In genomic region chrV:9978425-9978824, ce11 we compare ENCODE assay signal across 8 worm cellular contexts.
TF ChIP-seq lines count a peak whose summit lies in the region.

No protein-coding gene starts in this region.

TF ChIP-seq in whole organism, L1 larva, 84 proteins besides CTCF, POLR2A, EP300 and RAD21 (continues in another document):
- peak; percentile 26 for TF ChIP-seq mep-1 (tag; optimal IDR thresholded peaks at IDR 0.05; lab: Kevin White, UChicago)
- TF ChIP-seq sptf-1 (tag; optimal IDR thresholded peaks at IDR 0.05; lab: Kevin White, UChicago) = no peak
- no peak for TF ChIP-seq unc-62 (GFP tag; optimal IDR thresholded peaks at IDR 0.05; lab: Kevin White, UChicago)
- no peak for TF ChIP-seq ceh-63 (GFP tag; optimal IDR thresholded peaks at IDR 0.05; lab: Kevin White, UChicago)
- peak in 1 of 2 experiments; percentile 9 for TF ChIP-seq lsy-2 (tag; optimal IDR thresholded peaks at IDR 0.05; lab: Kevin White, UChicago)
- no peak for TF ChIP-seq efl-1 (optimal IDR thresholded peaks at IDR 0.05; lab: Kevin White, UChicago)
- TF ChIP-seq efl-1 (GFP tag; optimal IDR thresholded peaks at IDR 0.05 in 1 of 2; lab: Kevin White, UChicago) = no peak
- TF ChIP-seq nhr-71 (tag; optimal IDR thresholded peaks at IDR 0.05; lab: Kevin White, UChicago) = peak; percentile 19
- TF ChIP-seq fos-1 (tag; optimal IDR thresholded peaks at IDR 0.05; lab: Kevin White, UChicago) = no peak
- TF ChIP-seq sup-37 (GFP tag; optimal IDR thresholded peaks at IDR 0.05; lab: Kevin White, UChicago) = no peak
- TF ChIP-seq fkh-8 (tag; optimal IDR thresholded peaks at IDR 0.05; lab: Kevin White, UChicago) = peak; percentile 50
- no peak for TF ChIP-seq tlp-1 (tag; optimal IDR thresholded peaks at IDR 0.05; lab: Kevin White, UChicago)

TF ChIP-seq in whole organism, L2 larva, 48 proteins besides CTCF, POLR2A, EP300 and RAD21 (continues in another document):
- peak; percentile 22 for TF ChIP-seq sma-9 (GFP tag; optimal IDR thresholded peaks at IDR 0.05; lab: Kevin White, UChicago)
- TF ChIP-seq sma-9 (tag; optimal IDR thresholded peaks at IDR 0.05; lab: Kevin White, UChicago) = no peak
- no peak for TF ChIP-seq nhr-10 (tag; optimal IDR thresholded peaks at IDR 0.05; lab: Kevin White, UChicago)
- TF ChIP-seq lsy-2 (tag; optimal IDR thresholded peaks at IDR 0.05; lab: Kevin White, UChicago) = peak in 1 of 2 experiments; percentile 36
- TF ChIP-seq nhr-237 (tag; optimal IDR thresholded peaks at IDR 0.05; lab: Kevin White, UChicago) = no peak
- TF ChIP-seq egl-27 (tag; optimal IDR thresholded peaks at IDR 0.05; lab: Kevin White, UChicago) = no peak
- no peak for TF ChIP-seq R02D3.7 (tag; optimal IDR thresholded peaks at IDR 0.05; lab: Kevin White, UChicago)
- TF ChIP-seq nhr-129 (tag; optimal IDR thresholded peaks at IDR 0.05; lab: Kevin White, UChicago) = peak; percentile 33
- TF ChIP-seq snpc-4 (tag; optimal IDR thresholded peaks at IDR 0.05; lab: Kevin White, UChicago) = no peak
- TF ChIP-seq lin-39 (tag; optimal IDR thresholded peaks at IDR 0.05; lab: Kevin White, UChicago) = no peak
- TF ChIP-seq ama-1 (optimal IDR thresholded peaks at IDR 0.05; lab: Kevin White, UChicago) = no peak
- no peak for TF ChIP-seq blmp-1 (tag; optimal IDR thresholded peaks at IDR 0.05; lab: Kevin White, UChicago; ENCODE audit: insufficient read depth)

TF ChIP-seq in whole organism, L3 larva, 47 proteins besides CTCF, POLR2A, EP300 and RAD21 (continues in another document):
- TF ChIP-seq hmg-11 (tag; optimal IDR thresholded peaks at IDR 0.05; lab: Kevin White, UChicago) (peak; percentile 48), unc-62 (GFP tag; optimal IDR thresholded peaks at IDR 0.05; lab: Kevin White, UChicago) (no peak), aly-2 (tag; optimal IDR thresholded peaks at IDR 0.05; lab: Kevin White, UChicago) (no peak), tbx-2 (tag; optimal IDR thresholded peaks at IDR 0.05; lab: Kevin White, UChicago) (no peak), ztf-4 (tag; optimal IDR thresholded peaks at IDR 0.05; lab: Kevin White, UChicago) (no peak), lin-39 (tag; optimal IDR thresholded peaks at IDR 0.05; lab: Kevin White, UChicago) (peak; percentile 59), ceh-28 (tag; optimal IDR thresholded peaks at IDR 0.05; lab: Kevin White, UChicago) (no peak), lsy-12 (tag; optimal IDR thresholded peaks at IDR 0.05; lab: Kevin White, UChicago) (no peak), pqm-1 (tag; optimal IDR thresholded peaks at IDR 0.05; lab: Kevin White, UChicago) (no peak), nhr-12 (tag; optimal IDR thresholded peaks at IDR 0.05; lab: Kevin White, UChicago) (no peak), nhr-11 (tag; optimal IDR thresholded peaks at IDR 0.05; lab: Kevin White, UChicago) (no peak), pha-4 (tag; optimal IDR thresholded peaks at IDR 0.05; lab: Kevin White, UChicago) (no peak), fkh-2 (tag; optimal IDR thresholded peaks at IDR 0.05; lab: Kevin White, UChicago) (no peak)

TF ChIP-seq in whole organism, L4 larva, 104 proteins besides CTCF, POLR2A, EP300 and RAD21 (continues in another document):
- TF ChIP-seq lim-7 (GFP tag; IDR thresholded peaks at IDR 0.05; lab: Robert Waterston, UW) = no peak
- TF ChIP-seq jun-1 (tag; optimal IDR thresholded peaks at IDR 0.05; lab: Kevin White, UChicago) = no peak
- TF ChIP-seq Y105C5A.15 (GFP tag; IDR thresholded peaks at IDR 0.05; lab: Robert Waterston, UW) = no peak
- no peak for TF ChIP-seq dmd-9 (GFP tag; IDR thresholded peaks at IDR 0.05; lab: Robert Waterston, UW)
- TF ChIP-seq dpl-1 (GFP tag; optimal IDR thresholded peaks at IDR 0.05; lab: Kevin White, UChicago) = no peak
- no peak for TF ChIP-seq nhr-76 (tag; optimal IDR thresholded peaks at IDR 0.05; lab: Kevin White, UChicago)
- no peak for TF ChIP-seq F44E2.7 (GFP tag; IDR thresholded peaks at IDR 0.05; lab: Robert Waterston, UW)
- no peak for TF ChIP-seq D1046.2 (GFP tag; IDR thresholded peaks at IDR 0.05; lab: Robert Waterston, UW)
- TF ChIP-seq T26A8.4 (GFP tag; IDR thresholded peaks at IDR 0.05; lab: Robert Waterston, UW) = no peak
- TF ChIP-seq nhr-77 (tag; optimal IDR thresholded peaks at IDR 0.05; lab: Kevin White, UChicago) = no peak
- no peak for TF ChIP-seq skn-1 (tag; optimal IDR thresholded peaks at IDR 0.05; lab: Kevin White, UChicago)
- TF ChIP-seq unc-39 (tag; optimal IDR thresholded peaks at IDR 0.05; lab: Kevin White, UChicago) = no peak
- TF ChIP-seq gei-8 (GFP tag; optimal IDR thresholded peaks at IDR 0.05; lab: Kevin White, UChicago) = no peak

TF ChIP-seq in whole organism, early embryonic, 17 proteins besides CTCF, POLR2A, EP300 and RAD21:
- TF ChIP-seq hmg-4 (GFP tag; optimal IDR thresholded peaks at IDR 0.05; lab: Kevin White, UChicago) (peak; percentile 22), hnd-1 (tag; optimal IDR thresholded peaks at IDR 0.05; lab: Kevin White, UChicago) (no peak)

TF ChIP-seq in whole organism, late embryonic, 69 proteins besides CTCF, POLR2A, EP300 and RAD21:
- TF ChIP-seq madf-2 (tag; optimal IDR thresholded peaks at IDR 0.05; lab: Kevin White, UChicago) (no peak), ceh-31 (tag; optimal IDR thresholded peaks at IDR 0.05; lab: Kevin White, UChicago) (peak; percentile 63), ceh-48 (tag; optimal IDR thresholded peaks at IDR 0.05; lab: Kevin White, UChicago) (peak; percentile 65), tbx-2 (tag; optimal IDR thresholded peaks at IDR 0.05; lab: Kevin White, UChicago) (peak; percentile 16), unc-42 (tag; optimal IDR thresholded peaks at IDR 0.05; lab: Kevin White, UChicago) (peak; percentile 25)

TF ChIP-seq in whole organism, mixed stage, embryonic, 35 proteins besides CTCF, POLR2A, EP300 and RAD21:
- peak; percentile 46 for TF ChIP-seq ces-1 (GFP tag; optimal IDR thresholded peaks at IDR 0.05; lab: Kevin White, UChicago)
- no peak for TF ChIP-seq sem-2 (GFP tag; optimal IDR thresholded peaks at IDR 0.05; lab: Kevin White, UChicago)

TF ChIP-seq in whole organism, young adult, 124 proteins besides CTCF, POLR2A, EP300 and RAD21 (continues in another document):
- TF ChIP-seq tlf-1 (GFP tag; optimal IDR thresholded peaks at IDR 0.05; lab: Kevin White, UChicago) (no peak), sdz-38 (tag; optimal IDR thresholded peaks at IDR 0.05; lab: Kevin White, UChicago) (no peak), B0261.1 (tag; optimal IDR thresholded peaks at IDR 0.05; lab: Kevin White, UChicago) (no peak), sea-2 (GFP tag; IDR thresholded peaks at IDR 0.05; lab: Robert Waterston, UW) (no peak), F22D6.2 (tag; optimal IDR thresholded peaks at IDR 0.05; lab: Kevin White, UChicago) (no peak), ZK185.1 (tag; optimal IDR thresholded peaks at IDR 0.05; lab: Kevin White, UChicago; ENCODE audit: poor library complexity, severe bottlenecking) (peak; percentile 21), K12H6.12 (tag; optimal IDR thresholded peaks at IDR 0.05; lab: Kevin White, UChicago) (peak; percentile 13), zfh-2 (GFP tag; conservative IDR thresholded peaks at IDR 0.05; lab: Robert Waterston, UW) (peak; percentile 51), ztf-26 (tag; optimal IDR thresholded peaks at IDR 0.05; lab: Kevin White, UChicago) (no peak), madf-6 (GFP tag; IDR thresholded peaks at IDR 0.05; lab: Robert Waterston, UW) (peak; percentile 50; the same call in 1 of the 2 replicates), ztf-22 (GFP tag; optimal IDR thresholded peaks at IDR 0.05; lab: Kevin White, UChicago) (no peak), mcd-1 (GFP tag; IDR thresholded peaks at IDR 0.05; lab: Robert Waterston, UW) (peak; percentile 38; the same call in 1 of the 2 replicates), egl-18 (GFP tag; IDR thresholded peaks at IDR 0.05; lab: Robert Waterston, UW) (peak; percentile 71; the same call in 1 of the 2 replicates), dpff-1 (tag; optimal IDR thresholded peaks at IDR 0.05; lab: Kevin White, UChicago) (no peak), pbrm-1 (GFP tag; IDR thresholded peaks at IDR 0.05; lab: Robert Waterston, UW) (peak; percentile 58; the same call in 1 of the 2 replicates), lir-1 (GFP tag; conservative IDR thresholded peaks at IDR 0.05; lab: Robert Waterston, UW) (no peak), F49E8.2 (tag; optimal IDR thresholded peaks at IDR 0.05; lab: Kevin White, UChicago; ENCODE audit: insufficient read depth) (peak; percentile 63), B0035.1 (tag; optimal IDR thresholded peaks at IDR 0.05; lab: Kevin White, UChicago) (no peak), nhr-120 (GFP tag; IDR thresholded peaks at IDR 0.05; lab: Robert Waterston, UW) (no peak), snpc-1.1 (tag; optimal IDR thresholded peaks at IDR 0.05; lab: Kevin White, UChicago; ENCODE audit: insufficient read depth) (no peak), sptf-2 (GFP tag; optimal IDR thresholded peaks at IDR 0.05; lab: Kevin White, UChicago) (no peak), lsy-27 (tag; optimal IDR thresholded peaks at IDR 0.05; lab: Kevin White, UChicago; ENCODE audit: borderline replicate concordance, insufficient read depth) (no peak), B0336.3 (GFP tag; IDR thresholded peaks at IDR 0.05; lab: Robert Waterston, UW) (peak; percentile 84), ztf-6 (GFP tag; IDR thresholded peaks at IDR 0.05; lab: Robert Waterston, UW) (no peak), F23B12.7 (tag; optimal IDR thresholded peaks at IDR 0.05; lab: Kevin White, UChicago; ENCODE audit: insufficient read depth) (no peak), F37B4.10 (GFP tag; IDR thresholded peaks at IDR 0.05; lab: Robert Waterston, UW) (no peak), unc-62 (GFP tag; optimal IDR thresholded peaks at IDR 0.05; lab: Kevin White, UChicago) (no peak), mxl-1 (tag; optimal IDR thresholded peaks at IDR 0.05; lab: Kevin White, UChicago) (no peak), zim-3 (tag; optimal IDR thresholded peaks at IDR 0.05; lab: Kevin White, UChicago) (no peak), bed-2 (GFP tag; IDR thresholded peaks at IDR 0.05; lab: Robert Waterston, UW) (no peak), Y79H2A.3 (GFP tag; conservative IDR thresholded peaks at IDR 0.05; lab: Robert Waterston, UW) (no peak), let-607 (tag; optimal IDR thresholded peaks at IDR 0.05; lab: Kevin White, UChicago) (no peak), athp-1 (tag; optimal IDR thresholded peaks at IDR 0.05; lab: Kevin White, UChicago) (peak; percentile 33), die-1 (tag; optimal IDR thresholded peaks at IDR 0.05; lab: Kevin White, UChicago) (peak; percentile 23), ets-4 (GFP tag; optimal IDR thresholded peaks at IDR 0.05; lab: Kevin White, UChicago) (no peak), mes-4 (tag; optimal IDR thresholded peaks at IDR 0.05; lab: Kevin White, UChicago) (no peak), cebp-1 (GFP tag; IDR thresholded peaks at IDR 0.05; lab: Robert Waterston, UW) (no peak), cebp-1 (tag; optimal IDR thresholded peaks at IDR 0.05; lab: Kevin White, UChicago) (peak; percentile 46), bed-1 (GFP tag; IDR thresholded peaks at IDR 0.05; lab: Robert Waterston, UW) (no peak), efl-1 (GFP tag; optimal IDR thresholded peaks at IDR 0.05; lab: Kevin White, UChicago) (no peak), F10E7.11 (tag; optimal IDR thresholded peaks at IDR 0.05; lab: Kevin White, UChicago) (peak; percentile 33)
